Worm (Caenorhabditis elegans): ENCODE measurements around the gene lys-7.

ce11 chrV:3526882-3527281 is 44.5 kb upstream of the lys-7 start, which contains the start of gene str-260:
- TF ChIP-seq F13H6.1 (tag; optimal IDR thresholded peaks at IDR 0.05) (no peak), pha-2 (tag; optimal IDR thresholded peaks at IDR 0.05) (no peak), unc-55 (GFP tag; optimal IDR thresholded peaks at IDR 0.05) (no peak), elt-2 (tag; optimal IDR thresholded peaks at IDR 0.05) (no peak), syd-9 (tag; optimal IDR thresholded peaks at IDR 0.05) (no peak), K09A11.1 (tag; optimal IDR thresholded peaks at IDR 0.05; ENCODE audit: insufficient read depth) (no peak), madf-2 (tag; optimal IDR thresholded peaks at IDR 0.05) (no peak), hlh-8 (tag; optimal IDR thresholded peaks at IDR 0.05) (no peak), unc-86 (tag; optimal IDR thresholded peaks at IDR 0.05) (no peak), nhr-11 (tag; optimal IDR thresholded peaks at IDR 0.05) (no peak)
